Worm (Caenorhabditis elegans) whole organism, young adult: ENCODE measurements around the gene ZK596.3.

Experiments
- B0336.3 ChIP-seq: fragments of 200-800 bp; sonication (Bioruptor generic); IDR thresholded peaks from 2 replicates; pipeline ENCODE4 v1.3.6; 2022; ENCODE audit warnings: missing genetic modification characterization, missing compliant biosample characterization
- Y67H2A.10 ChIP-seq: fragments of 200-800 bp; sonication (Bioruptor generic); conservative IDR thresholded peaks from 2 replicates; pipeline ENCODE4 v1.3.6; 2022; ENCODE audit warnings: missing genetic modification reagents, missing genetic modification characterization, missing compliant biosample characterization
- ZK185.1 ChIP-seq: sonication (generic microtip); optimal IDR thresholded peaks from 2 replicates; lab custom pipeline; 2016; ENCODE audit warnings: mild to moderate bottlenecking, missing genetic modification characterization, missing compliant biosample characterization; ENCODE audit not compliant: poor library complexity, severe bottlenecking
- akir-1 ChIP-seq: fragments of 200-800 bp; sonication (Bioruptor generic); optimal IDR thresholded peaks from 2 replicates; lab custom pipeline; 2018; ENCODE audit warnings: mild to moderate bottlenecking, missing genetic modification characterization, moderate library complexity, missing compliant biosample characterization
- ceh-40 ChIP-seq: fragments of 200-800 bp; sonication (Bioruptor generic); IDR thresholded peaks from 2 replicates; pipeline ENCODE4 v1.3.6; 2022; ENCODE audit warnings: missing genetic modification characterization, missing compliant biosample characterization
- ceh-79 ChIP-seq: sonication (generic microtip); optimal IDR thresholded peaks from 2 replicates; lab custom pipeline; 2017; ENCODE audit warnings: mild to moderate bottlenecking, missing genetic modification characterization, missing compliant biosample characterization
- ceh-91 ChIP-seq: fragments of 200-800 bp; sonication (Bioruptor generic); IDR thresholded peaks from 2 replicates; pipeline ENCODE4 v1.3.6; 2022; ENCODE audit warnings: missing genetic modification reagents, missing genetic modification characterization, missing compliant biosample characterization
- die-1 ChIP-seq: sonication (generic microtip); optimal IDR thresholded peaks from 2 replicates; lab custom pipeline; 2016; ENCODE audit warnings: missing genotype, mild to moderate bottlenecking, missing genetic modification characterization, missing compliant biosample characterization
- dox-1 ChIP-seq: fragments of 200-800 bp; sonication (Bioruptor generic); IDR thresholded peaks from 2 replicates; pipeline ENCODE4 v1.3.6; 2022; ENCODE audit warnings: missing genetic modification reagents, missing genetic modification characterization, missing compliant biosample characterization
- efl-1 ChIP-seq: fragments of 150-350 bp; optimal IDR thresholded peaks from 2 replicates; lab custom pipeline; 2014; ENCODE audit warnings: missing biosample characterization, missing genetic modification reagents, missing genetic modification characterization
- egl-44 ChIP-seq: fragments of 200-800 bp; sonication (Bioruptor generic); IDR thresholded peaks from 2 replicates; pipeline ENCODE4 v1.3.6; 2022; ENCODE audit warnings: missing genetic modification reagents, missing genetic modification characterization, missing compliant biosample characterization
- ekl-4 ChIP-seq: fragments of 200-800 bp; sonication (Bioruptor generic); IDR thresholded peaks from 2 replicates; pipeline ENCODE4 v1.3.6; 2022; ENCODE audit warnings: missing genetic modification reagents, missing genetic modification characterization, missing compliant biosample characterization
- ets-4 ChIP-seq: fragments of 200-800 bp; sonication (Bioruptor generic); optimal IDR thresholded peaks from 2 replicates; lab custom pipeline; 2018; ENCODE audit warnings: mild to moderate bottlenecking, missing genetic modification characterization, missing compliant biosample characterization
- hmg-1.2 ChIP-seq: fragments of 200-800 bp; sonication (Bioruptor generic); IDR thresholded peaks from 2 replicates; pipeline ENCODE4 v1.3.6; 2022; ENCODE audit warnings: missing genetic modification reagents, missing genetic modification characterization, missing compliant biosample characterization
- let-526 ChIP-seq: fragments of 200-800 bp; sonication (Bioruptor generic); IDR thresholded peaks from 2 replicates; pipeline ENCODE4 v1.3.6; 2022; ENCODE audit warnings: missing genetic modification reagents, missing genetic modification characterization, missing compliant biosample characterization
- lsl-1 ChIP-seq: fragments of 200-800 bp; sonication (Bioruptor generic); optimal IDR thresholded peaks from 2 replicates; lab custom pipeline; 2018; ENCODE audit warnings: mild to moderate bottlenecking, missing genetic modification characterization, moderate library complexity, missing compliant biosample characterization
- madf-10 ChIP-seq: sonication (generic microtip); optimal IDR thresholded peaks from 2 replicates; lab custom pipeline; 2016; ENCODE audit warnings: mild to moderate bottlenecking, missing genetic modification characterization, missing compliant biosample characterization
- madf-8 ChIP-seq: fragments of 200-800 bp; sonication (Bioruptor generic); conservative IDR thresholded peaks from 2 replicates; pipeline ENCODE4 v1.3.6; 2022; ENCODE audit warnings: missing genetic modification reagents, missing genetic modification characterization, missing compliant biosample characterization
- mcd-1 ChIP-seq: fragments of 200-800 bp; sonication (Bioruptor generic); IDR thresholded peaks from 2 replicates; pipeline ENCODE4 v1.3.6; 2022; ENCODE audit warnings: missing genetic modification reagents, missing genetic modification characterization, missing compliant biosample characterization
- mxl-1 ChIP-seq: sonication (generic microtip); optimal IDR thresholded peaks from 2 replicates; lab custom pipeline; 2016; ENCODE audit warnings: missing genetic modification characterization, missing compliant biosample characterization
- nhr-120 ChIP-seq: fragments of 200-800 bp; sonication (Bioruptor generic); IDR thresholded peaks from 2 replicates; pipeline ENCODE4 v1.3.6; 2022; ENCODE audit warnings: missing genetic modification characterization, missing compliant biosample characterization
- nhr-179 ChIP-seq: sonication (generic microtip); optimal IDR thresholded peaks from 2 replicates; lab custom pipeline; 2016; ENCODE audit warnings: mild to moderate bottlenecking, missing genetic modification characterization, missing compliant biosample characterization
- nhr-90 ChIP-seq: sonication (generic microtip); optimal IDR thresholded peaks from 2 replicates; lab custom pipeline; 2016; ENCODE audit warnings: missing genotype, mild to moderate bottlenecking, missing genetic modification characterization, missing compliant biosample characterization
- rec-8 ChIP-seq, 2 experiments: sonication (generic microtip); optimal IDR thresholded peaks; 2 replicates each; lab custom pipeline; 2016; ENCODE audit warnings: mild to moderate bottlenecking in 2 of 2, missing genetic modification characterization in 2 of 2, missing genetic modification reagents in 2 of 2, missing genotype in 2 of 2, missing biosample characterization in 1 of 2, missing compliant biosample characterization in 1 of 2, moderate library complexity in 1 of 2
- repo-1 ChIP-seq: sonication (generic microtip); optimal IDR thresholded peaks from 2 replicates; lab custom pipeline; 2017; ENCODE audit warnings: mild to moderate bottlenecking, missing genetic modification characterization, missing compliant biosample characterization
- rpc-1 ChIP-seq, 2 experiments: fragments of 150-350 bp in 1 of 2; sonication (generic microtip) in 1 of 2; optimal IDR thresholded peaks; 2 replicates each; lab custom pipeline; 2014 to 2018; ENCODE audit warnings: missing biosample characterization in 1 of 2, missing genetic modification characterization in 1 of 2, missing genetic modification reagents in 1 of 2, missing genotype in 1 of 2
- snpc-1.1 ChIP-seq: sonication (generic microtip); optimal IDR thresholded peaks from 2 replicates; lab custom pipeline; 2017; ENCODE audit warnings: missing genetic modification characterization, mild to moderate bottlenecking, missing compliant biosample characterization, antibody characterized with exemption, moderate library complexity, missing genotype, missing genetic modification reagents; ENCODE audit not compliant: insufficient read depth
- sptf-2 ChIP-seq: fragments of 200-800 bp; sonication (Bioruptor generic); optimal IDR thresholded peaks from 2 replicates; lab custom pipeline; 2018; ENCODE audit warnings: mild to moderate bottlenecking, missing genetic modification characterization, missing compliant biosample characterization
- xnd-1 ChIP-seq: sonication (generic microtip); optimal IDR thresholded peaks from 2 replicates; lab custom pipeline; 2016; ENCODE audit warnings: missing genotype, missing genetic modification reagents, missing genetic modification characterization, missing compliant biosample characterization
- zfh-2 ChIP-seq: fragments of 200-800 bp; sonication (Bioruptor generic); conservative IDR thresholded peaks from 2 replicates; pipeline ENCODE4 v1.3.6; 2022; ENCODE audit warnings: missing genetic modification reagents, missing genetic modification characterization, missing compliant biosample characterization
- ztf-3 ChIP-seq: fragments of 200-800 bp; sonication (Bioruptor generic); optimal IDR thresholded peaks from 2 replicates; lab custom pipeline; 2018; ENCODE audit warnings: mild to moderate bottlenecking, missing genetic modification characterization, missing compliant biosample characterization

ZK596.3 gene

ce11 chrIV:10867370-10868146 is 36.6 kb downstream of the ZK596.3 start:
- TF ChIP-seq sptf-2 (GFP tag; lab: Kevin White, UChicago) (no peak), xnd-1 (tag; lab: Kevin White, UChicago) (no peak), let-526 (GFP tag; lab: Robert Waterston, UW) (no peak), Y67H2A.10 (GFP tag; lab: Robert Waterston, UW) (no peak), lsl-1 (GFP tag; lab: Kevin White, UChicago) (no peak), ZK185.1 (tag; lab: Kevin White, UChicago) (no peak)
- TF ChIP-seq, all 124 proteins: peak for 0

ce11 chrIV:10864031-10864430 is 40.2 kb downstream of the ZK596.3 start, which contains the start of gene nish-1:
nish-1 (plus strand) TSS chrIV:10864331.
- TF ChIP-seq rpc-1 (optimal IDR thresholded peaks at IDR 0.05; lab: Kevin White, UChicago): no peak
- TF ChIP-seq rpc-1 (tag; optimal IDR thresholded peaks at IDR 0.05; lab: Kevin White, UChicago): no peak
- TF ChIP-seq madf-8: no peak
- no peak for TF ChIP-seq die-1 (tag; lab: Kevin White, UChicago)
- no peak for TF ChIP-seq ceh-40 (GFP tag; lab: Robert Waterston, UW)
- no peak for TF ChIP-seq repo-1 (tag; lab: Kevin White, UChicago)
- no peak for TF ChIP-seq B0336.3 (GFP tag; lab: Robert Waterston, UW)
- no peak for TF ChIP-seq ceh-91 (GFP tag; lab: Robert Waterston, UW)
- no peak for TF ChIP-seq madf-10 (tag; lab: Kevin White, UChicago)
- no peak for TF ChIP-seq nhr-120 (GFP tag; lab: Robert Waterston, UW)
- no peak for TF ChIP-seq snpc-1.1 (tag; lab: Kevin White, UChicago)

ce11 chrIV:10861102-10861501 is 43.1 kb downstream of the ZK596.3 start, which contains the start of gene rbm-22:
rbm-22 (plus strand) TSS chrIV:10861402.
- no peak for TF ChIP-seq ets-4 (GFP tag; lab: Kevin White, UChicago)
- no peak for TF ChIP-seq madf-10 (tag; lab: Kevin White, UChicago)
- TF ChIP-seq ceh-79 (tag; lab: Kevin White, UChicago): no peak
- TF ChIP-seq rec-8 (tag; optimal IDR thresholded peaks at IDR 0.05; lab: Kevin White, UChicago): no peak
- TF ChIP-seq mcd-1 (GFP tag; lab: Robert Waterston, UW): no peak
- no peak for TF ChIP-seq nhr-179 (tag; lab: Kevin White, UChicago)
- no peak for TF ChIP-seq dox-1 (GFP tag; lab: Robert Waterston, UW)
- TF ChIP-seq ekl-4: no peak
- TF ChIP-seq nhr-90 (tag; lab: Kevin White, UChicago): no peak
- no peak for TF ChIP-seq lsl-1 (GFP tag; lab: Kevin White, UChicago)
- TF ChIP-seq sptf-2 (GFP tag; lab: Kevin White, UChicago): no peak
- no peak for TF ChIP-seq hmg-1.2 (GFP tag; lab: Robert Waterston, UW)
- no peak for TF ChIP-seq efl-1 (GFP tag; lab: Kevin White, UChicago)
- no peak for TF ChIP-seq ztf-3 (GFP tag; lab: Kevin White, UChicago)
- no peak for TF ChIP-seq zfh-2 (GFP tag; lab: Robert Waterston, UW)
- no peak for TF ChIP-seq akir-1 (GFP tag; lab: Kevin White, UChicago)
- no peak for TF ChIP-seq egl-44 (GFP tag; lab: Robert Waterston, UW)
- no peak for TF ChIP-seq mxl-1 (tag; lab: Kevin White, UChicago)
- TF ChIP-seq ceh-40 (GFP tag; lab: Robert Waterston, UW): no peak
